Fruit fly (Drosophila melanogaster): Measurements from ENCODE around the gene JMJD7.

dm6 chr3L:13425571-13425970 is 24.5 kb downstream of the JMJD7 start, which contains the start of gene CG14106:
- TF ChIP-seq CG1024 (GFP tag; IDR thresholded peaks at IDR 0.05) (no peak), CG14014 (GFP tag; IDR thresholded peaks at IDR 0.05) (no peak)

Data from whole organism, embryonic.